Fruit fly (Drosophila melanogaster) whole organism, adult: ENCODE data around the gene RpS9.

Experiments used
- CG11617 ChIP-seq: fragments of 200-800 bp; sonication (Bioruptor generic); optimal IDR thresholded peaks from 2 replicates; lab custom pipeline; 2017; ENCODE audit warnings: mild to moderate bottlenecking, missing biosample characterization, missing genetic modification reagents, missing genetic modification characterization
- CG12768 ChIP-seq: fragments of 200-800 bp; sonication (Bioruptor generic); optimal IDR thresholded peaks from 2 replicates; lab custom pipeline; 2017; ENCODE audit warnings: missing biosample characterization, missing genetic modification characterization, mild to moderate bottlenecking, moderate library complexity, missing genetic modification reagents
- CG14711 ChIP-seq: fragments of 200-800 bp; sonication (Bioruptor generic); optimal IDR thresholded peaks from 2 replicates; lab custom pipeline; 2018; ENCODE audit warnings: missing biosample characterization, mild to moderate bottlenecking, missing genetic modification characterization, moderate library complexity
- CG1620 ChIP-seq: fragments of 200-800 bp; sonication (Bioruptor generic); optimal IDR thresholded peaks from 2 replicates; lab custom pipeline; 2016; ENCODE audit warnings: missing biosample characterization, missing genetic modification characterization
- CG33017 ChIP-seq: fragments of 200-800 bp; sonication (Bioruptor generic); optimal IDR thresholded peaks from 2 replicates; lab custom pipeline; 2018; ENCODE audit warnings: missing biosample characterization, mild to moderate bottlenecking, missing genetic modification characterization, moderate library complexity
- CG5204 ChIP-seq: fragments of 200-800 bp; sonication (Bioruptor generic); optimal IDR thresholded peaks from 2 replicates; lab custom pipeline; 2016; ENCODE audit warnings: missing biosample characterization, missing genetic modification characterization
- CG7045 ChIP-seq: fragments of 200-800 bp; sonication (Bioruptor generic); optimal IDR thresholded peaks from 2 replicates; lab custom pipeline; 2017; ENCODE audit warnings: missing biosample characterization, mild to moderate bottlenecking, missing genetic modification characterization
- CG7101 ChIP-seq: fragments of 200-800 bp; sonication (Bioruptor generic); optimal IDR thresholded peaks from 2 replicates; lab custom pipeline; 2018; ENCODE audit warnings: missing biosample characterization, mild to moderate bottlenecking, missing genetic modification characterization, moderate library complexity
- Clk ChIP-seq: fragments of 200-800 bp; sonication (Bioruptor generic); optimal IDR thresholded peaks from 2 replicates; lab custom pipeline; 2017; ENCODE audit warnings: missing biosample characterization, missing genetic modification characterization
- Crg-1 ChIP-seq: fragments of 200-800 bp; sonication (Bioruptor generic); optimal IDR thresholded peaks from 2 replicates; lab custom pipeline; 2016; ENCODE audit warnings: missing biosample characterization, missing genetic modification characterization
- Hr96 ChIP-seq: fragments of 200-800 bp; sonication (Bioruptor generic); optimal IDR thresholded peaks from 2 replicates; lab custom pipeline; 2016; ENCODE audit warnings: missing biosample characterization, missing genetic modification characterization
- Mnt ChIP-seq: fragments of 200-800 bp; sonication (Bioruptor generic); optimal IDR thresholded peaks from 2 replicates; lab custom pipeline; 2016; ENCODE audit warnings: missing biosample characterization, mild to moderate bottlenecking, missing genetic modification characterization
- bab1 ChIP-seq: fragments of 200-800 bp; sonication (Bioruptor generic); optimal IDR thresholded peaks from 3 replicates; lab custom pipeline; 2019; ENCODE audit warnings: missing biosample characterization, mild to moderate bottlenecking, missing genetic modification characterization, moderate library complexity
- cic ChIP-seq: fragments of 200-800 bp; sonication (Bioruptor generic); optimal IDR thresholded peaks from 2 replicates; lab custom pipeline; 2017; ENCODE audit warnings: missing biosample characterization, mild to moderate bottlenecking, missing genetic modification characterization, moderate library complexity
- cnc ChIP-seq, 2 experiments: fragments of >200 bp; optimal IDR thresholded peaks; 2 replicates each; lab custom pipeline; 2017
- kay ChIP-seq: fragments of 200-800 bp; sonication (Bioruptor generic); peaks from one replicate; lab custom pipeline; 2016; ENCODE audit warnings: missing biosample characterization, missing genetic modification characterization, borderline replicate concordance
- ovo ChIP-seq: fragments of 200-800 bp; sonication (Bioruptor generic); optimal IDR thresholded peaks from 2 replicates; lab custom pipeline; 2016; ENCODE audit warnings: missing biosample characterization, missing genetic modification characterization
- pad ChIP-seq: fragments of 200-800 bp; sonication (Bioruptor generic); optimal IDR thresholded peaks from 3 replicates; lab custom pipeline; 2017; ENCODE audit warnings: missing biosample characterization, missing genetic modification characterization, mild to moderate bottlenecking, moderate library complexity, missing genetic modification reagents
- tj ChIP-seq: fragments of 200-800 bp; sonication (Bioruptor generic); optimal IDR thresholded peaks from 3 replicates; lab custom pipeline; 2017; ENCODE audit warnings: missing biosample characterization, mild to moderate bottlenecking, missing genetic modification characterization, moderate library complexity
- toe ChIP-seq: fragments of 200-800 bp; sonication (Bioruptor generic); optimal IDR thresholded peaks from 2 replicates; lab custom pipeline; 2016; ENCODE audit warnings: missing biosample characterization, missing genetic modification characterization

The RpS9 gene

DNA sequence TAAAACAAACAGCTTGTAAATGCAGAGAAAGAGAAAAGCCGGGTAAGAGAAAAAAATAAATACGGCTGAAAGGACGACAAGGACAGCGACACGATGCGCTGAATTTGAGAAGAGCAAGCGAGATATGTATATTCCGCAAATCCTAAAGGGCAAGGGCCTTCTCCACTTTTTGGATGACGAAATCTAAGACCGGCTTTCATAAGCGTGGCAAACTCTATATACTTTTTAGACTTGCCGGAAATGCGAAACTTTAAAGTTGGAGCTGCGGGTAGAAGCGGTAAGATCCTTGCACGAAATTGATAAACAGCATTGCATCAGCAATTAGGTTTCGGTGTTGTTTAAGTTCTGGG is 5.6 kb downstream of the RpS9 start:
- peak; percentile 34 for TF ChIP-seq tj (GFP tag; lab: Kevin White, UChicago)
- TF ChIP-seq CG14711 (tag; lab: Kevin White, UChicago) = no peak

DNA sequence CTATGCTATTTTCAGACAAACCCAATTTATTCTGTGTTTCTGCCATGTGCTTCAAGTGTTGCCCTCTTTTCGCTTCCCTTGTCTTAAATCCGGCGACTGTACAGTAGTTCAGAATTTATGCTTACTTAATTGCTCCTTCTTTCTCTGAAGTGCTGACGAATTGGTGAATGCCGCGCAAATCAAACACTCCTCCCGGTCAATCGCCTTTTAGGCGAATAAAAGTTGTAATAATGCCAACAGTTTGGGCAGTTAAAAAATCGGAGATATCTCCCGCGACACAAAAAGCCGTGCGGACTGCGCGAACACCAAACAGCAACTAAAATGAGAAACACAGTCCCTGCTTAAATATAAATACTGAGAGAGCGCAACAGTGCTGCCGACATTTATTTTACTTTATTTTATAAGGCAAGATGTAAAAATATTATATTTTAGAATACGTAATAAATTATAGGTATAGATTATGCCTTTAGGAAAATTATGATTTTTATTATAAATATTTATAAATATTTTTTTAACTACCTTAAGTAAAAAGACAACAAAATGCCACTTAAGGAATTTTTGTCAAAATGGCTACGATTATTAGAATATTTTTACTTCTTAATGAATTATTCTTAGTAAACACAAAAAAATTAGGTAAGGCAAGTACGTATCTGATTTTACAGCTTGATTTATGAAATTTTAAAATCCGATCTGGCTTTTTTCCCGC is 6.2 kb downstream of the RpS9 start, which contains the start of gene path:
Gene path (minus strand): TSS at position 322 of the 706 bp plus-strand sequence.
- TF ChIP-seq CG5204 (GFP tag; lab: Kevin White, UChicago) (no peak), ovo (GFP tag; lab: Kevin White, UChicago) (no peak), CG11617 (GFP tag; lab: Kevin White, UChicago) (peak; percentile 42), CG7045 (peak; percentile 25), CG33017 (peak; percentile 19), bab1 (GFP tag; lab: Kevin White, UChicago) (peak; percentile 28), Crg-1 (GFP tag; lab: Kevin White, UChicago) (no peak), CG7101 (tag; lab: Kevin White, UChicago) (peak; percentile 42), Hr96 (GFP tag; lab: Kevin White, UChicago) (peak; percentile 7), CG1620 (peak; percentile 53), tj (GFP tag; lab: Kevin White, UChicago) (peak; percentile 70), cic (peak; percentile 11), Mnt (GFP tag; lab: Kevin White, UChicago) (peak; percentile 86), kay (GFP tag; lab: Kevin White, UChicago) (peak; percentile 39), toe (GFP tag; lab: Kevin White, UChicago) (no peak), Clk (GFP tag; lab: Kevin White, UChicago) (no peak), CG14711 (tag; lab: Kevin White, UChicago) (peak; percentile 48), CG12768 (GFP tag; lab: Kevin White, UChicago) (peak; percentile 49), pad (GFP tag; lab: Kevin White, UChicago) (no peak)

DNA sequence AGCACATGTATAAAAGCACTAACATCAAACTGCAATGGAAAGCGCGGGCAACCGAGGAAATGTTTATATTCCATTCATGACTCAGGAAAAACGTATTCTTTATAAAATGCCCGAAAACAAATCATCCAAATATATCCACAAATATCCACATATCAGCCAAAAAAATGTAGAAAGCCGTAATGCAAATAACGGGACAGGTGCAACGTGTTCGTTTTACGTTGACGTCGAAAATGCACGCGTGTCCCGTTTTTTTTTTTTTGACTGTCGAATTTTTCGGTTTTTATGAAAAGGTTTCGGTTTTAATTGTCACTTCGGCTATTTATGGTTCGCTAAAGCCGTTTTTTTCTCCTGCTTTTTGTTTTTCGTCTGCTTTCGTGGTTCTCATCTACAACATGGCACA is 6.8 kb downstream of the RpS9 start:
- TF ChIP-seq ovo (GFP tag; lab: Kevin White, UChicago) = peak; percentile 81
- no peak for TF ChIP-seq pad (GFP tag; lab: Kevin White, UChicago)
- TF ChIP-seq Crg-1 (GFP tag; lab: Kevin White, UChicago) = no peak
- no peak for TF ChIP-seq cnc (optimal IDR thresholded peaks at IDR 0.05; lab: Kevin White, UChicago)
- no peak for TF ChIP-seq CG14711 (tag; lab: Kevin White, UChicago)
- no peak for TF ChIP-seq CG7045

DNA sequence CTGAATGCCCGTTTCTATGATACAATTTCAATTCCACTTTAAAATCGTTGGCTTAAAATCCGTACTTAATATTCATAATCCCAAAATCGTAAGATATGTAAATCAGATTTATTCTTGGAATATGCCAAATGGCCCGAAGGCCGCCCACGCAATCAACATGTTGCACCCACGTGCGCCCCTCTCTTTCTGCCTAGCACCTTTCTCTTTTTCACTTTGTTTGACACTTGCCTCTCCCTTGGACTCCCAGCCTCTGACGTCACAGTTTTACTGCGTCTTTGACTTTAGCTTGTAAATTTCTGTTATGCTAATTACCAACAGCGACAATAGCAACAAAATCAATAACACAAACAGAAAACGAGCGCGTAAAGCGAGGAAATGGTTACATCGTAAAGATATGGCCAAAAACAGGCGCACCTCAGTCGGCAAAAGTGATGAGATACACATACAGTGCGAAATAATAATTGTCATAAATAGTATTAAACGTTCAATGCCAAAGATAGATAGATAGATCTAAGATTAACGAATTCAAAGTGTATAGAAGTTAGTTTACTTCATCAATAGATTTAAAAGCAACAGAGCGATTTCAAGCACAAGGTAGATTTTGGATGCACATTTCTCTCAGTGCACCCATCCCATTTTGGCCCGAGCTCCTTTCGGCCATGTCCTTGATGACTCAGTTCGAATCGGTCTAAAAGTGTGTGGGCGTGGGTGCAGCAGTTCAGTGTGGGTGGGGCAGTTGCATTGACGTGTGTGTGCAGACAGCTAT is 7.6 kb downstream of the RpS9 start:
- TF ChIP-seq CG11617 (GFP tag; lab: Kevin White, UChicago) (no peak), Hr96 (GFP tag; lab: Kevin White, UChicago) (no peak), Crg-1 (GFP tag; lab: Kevin White, UChicago) (no peak), ovo (GFP tag; lab: Kevin White, UChicago) (no peak), CG1620 (no peak), CG7045 (peak; percentile 35), CG14711 (tag; lab: Kevin White, UChicago) (no peak), Mnt (GFP tag; lab: Kevin White, UChicago) (peak; percentile 13), CG12768 (GFP tag; lab: Kevin White, UChicago) (no peak), CG33017 (peak; percentile 32), CG7101 (tag; lab: Kevin White, UChicago) (peak; percentile 9), toe (GFP tag; lab: Kevin White, UChicago) (no peak), kay (GFP tag; lab: Kevin White, UChicago) (peak; percentile 59), bab1 (GFP tag; lab: Kevin White, UChicago) (no peak), tj (GFP tag; lab: Kevin White, UChicago) (no peak)

DNA sequence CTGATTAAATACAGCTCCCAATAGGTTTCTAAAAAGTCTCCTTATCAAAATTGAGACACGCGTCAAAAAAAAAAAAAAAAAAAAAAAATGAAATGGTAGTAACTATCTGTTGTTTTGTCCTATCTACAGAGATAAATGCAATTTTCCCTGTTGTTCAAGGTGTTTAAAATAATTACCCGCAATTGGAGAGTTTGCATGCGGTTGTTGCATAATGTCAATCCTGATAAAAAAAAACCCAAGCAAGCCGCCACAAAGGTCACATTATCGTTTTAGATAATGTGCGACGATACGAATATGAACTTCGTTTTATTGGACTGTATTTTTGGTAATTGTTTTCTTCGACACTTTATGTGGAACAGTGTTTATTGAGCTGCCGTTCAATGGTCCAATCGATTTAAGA is 8.5 kb downstream of the RpS9 start:
- no peak for TF ChIP-seq CG12768 (GFP tag; lab: Kevin White, UChicago)
- TF ChIP-seq cic = peak; percentile 52
- TF ChIP-seq bab1 (GFP tag; lab: Kevin White, UChicago) = no peak
- TF ChIP-seq ovo (GFP tag; lab: Kevin White, UChicago) = no peak

DNA sequence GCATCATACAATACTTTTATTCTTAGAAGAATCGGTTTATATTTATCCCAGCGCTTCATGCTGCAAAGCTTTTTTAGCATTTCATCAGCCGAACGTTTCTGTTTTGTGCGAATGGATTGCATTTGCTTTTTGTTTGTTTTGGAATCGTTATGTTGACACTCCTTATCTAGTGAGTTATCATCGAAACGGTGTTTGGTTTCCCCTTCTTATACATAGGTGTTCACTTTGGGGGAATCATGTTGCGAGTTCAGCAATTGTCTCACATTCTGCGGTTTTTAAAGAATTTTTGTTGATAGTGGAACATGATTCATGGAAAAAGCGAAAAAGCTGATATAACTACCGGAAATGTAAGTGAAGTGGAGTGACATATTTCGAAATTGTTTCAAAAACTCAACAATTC is 9.0 kb downstream of the RpS9 start:
- TF ChIP-seq tj (GFP tag; lab: Kevin White, UChicago) = peak; percentile 71
- TF ChIP-seq cnc (optimal IDR thresholded peaks at IDR 0.05; lab: Kevin White, UChicago) = no peak

DNA sequence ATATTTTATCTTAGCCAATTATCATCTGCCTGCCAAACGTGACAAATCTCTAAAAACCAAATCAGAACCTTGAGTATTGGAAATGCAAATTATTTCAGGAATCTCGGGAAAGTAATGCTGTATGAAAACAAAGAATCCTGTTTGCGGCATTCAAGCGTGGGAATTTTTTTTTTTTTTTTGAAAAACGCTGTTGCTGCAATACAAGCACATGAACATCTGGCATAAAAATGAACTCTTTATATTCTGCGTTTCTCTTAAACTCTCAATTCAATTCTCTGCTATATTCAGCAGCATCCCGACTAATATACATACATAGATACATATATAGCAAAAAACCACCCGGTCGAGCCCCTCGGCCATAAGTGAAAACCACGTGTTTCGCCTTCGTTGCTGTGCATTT is 10.0 kb downstream of the RpS9 start:
- TF ChIP-seq Mnt (GFP tag; lab: Kevin White, UChicago) (no peak), tj (GFP tag; lab: Kevin White, UChicago) (no peak), ovo (GFP tag; lab: Kevin White, UChicago) (no peak), CG11617 (GFP tag; lab: Kevin White, UChicago) (no peak), CG12768 (GFP tag; lab: Kevin White, UChicago) (no peak), kay (GFP tag; lab: Kevin White, UChicago) (peak; percentile 67)
